Worm (Caenorhabditis elegans) whole organism, late embryonic: Measurements from ENCODE around the gene F40C5.2.

Experiments
- ama-1 ChIP-seq: fragments of 150-350 bp; optimal IDR thresholded peaks from 2 replicates; lab custom pipeline; 2014
- hlh-30 ChIP-seq: sonication (generic microtip); optimal IDR thresholded peaks from 2 replicates; lab custom pipeline; 2017; ENCODE audit warnings: antibody characterized with exemption, missing genetic modification characterization, missing compliant biosample characterization; ENCODE audit not compliant: insufficient read depth
- hlh-8 ChIP-seq: sonication (generic microtip); optimal IDR thresholded peaks from 2 replicates; lab custom pipeline; 2016; ENCODE audit warnings: missing genotype, missing genetic modification characterization, missing compliant biosample characterization
- lin-11 ChIP-seq: fragments of 200-800 bp; sonication (Bioruptor generic); optimal IDR thresholded peaks from 2 replicates; lab custom pipeline; 2018; ENCODE audit warnings: mild to moderate bottlenecking, missing genetic modification characterization, missing compliant biosample characterization
- madf-2 ChIP-seq: sonication (generic microtip); optimal IDR thresholded peaks from 2 replicates; lab custom pipeline; 2017; ENCODE audit warnings: missing genetic modification characterization, missing compliant biosample characterization
- nfya-1 ChIP-seq: sonication (generic microtip); optimal IDR thresholded peaks from 2 replicates; lab custom pipeline; 2017; ENCODE audit warnings: missing genetic modification characterization, mild to moderate bottlenecking, missing compliant biosample characterization, antibody characterized with exemption, moderate library complexity
- pag-3 ChIP-seq: sonication (generic microtip); optimal IDR thresholded peaks from 2 replicates; lab custom pipeline; 2016; ENCODE audit warnings: missing compliant biosample characterization, missing genetic modification characterization, borderline replicate concordance
- pha-2 ChIP-seq: sonication (generic microtip); optimal IDR thresholded peaks from 2 replicates; lab custom pipeline; 2017; ENCODE audit warnings: mild to moderate bottlenecking, missing genetic modification characterization, missing compliant biosample characterization
- pha-4 ChIP-seq: fragments of 150-350 bp; optimal IDR thresholded peaks from 2 replicates; lab custom pipeline; 2018; ENCODE audit warnings: missing biosample characterization, missing genetic modification reagents, missing genetic modification characterization
- pros-1 ChIP-seq: fragments of 150-350 bp; optimal IDR thresholded peaks from 2 replicates; lab custom pipeline; 2014; ENCODE audit warnings: missing biosample characterization, missing genetic modification reagents, missing genetic modification characterization
- rnt-1 ChIP-seq: sonication (generic microtip); optimal IDR thresholded peaks from 2 replicates; lab custom pipeline; 2016; ENCODE audit warnings: missing genetic modification characterization, missing compliant biosample characterization
- zip-5 ChIP-seq: sonication (generic microtip); optimal IDR thresholded peaks from 2 replicates; lab custom pipeline; 2016; ENCODE audit warnings: missing genetic modification characterization, missing compliant biosample characterization

DNA sequence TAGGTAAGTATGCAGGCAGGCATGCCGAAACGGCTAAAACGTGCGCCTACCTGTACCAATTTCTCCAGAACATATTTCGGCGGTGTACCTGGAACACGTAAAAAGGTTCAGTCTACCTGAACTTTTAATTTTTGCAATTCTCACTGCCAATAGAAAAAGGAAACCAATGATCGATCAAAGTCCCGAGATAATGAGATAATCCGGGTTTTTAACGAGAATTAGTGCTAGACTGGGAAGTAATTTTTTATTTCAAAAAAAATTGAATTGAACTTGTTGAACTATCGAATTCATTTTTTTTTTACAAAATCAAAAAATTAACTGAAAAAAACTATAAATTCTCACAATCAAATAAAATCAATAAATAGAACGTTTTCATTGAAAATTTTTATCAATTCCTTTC, 29.8 kb downstream of the F40C5.2 start, which contains the start of gene T22F3.7:
- TF ChIP-seq ama-1 (lab: Kevin White, UChicago): no peak
- no peak for TF ChIP-seq hlh-8 (tag; lab: Kevin White, UChicago)
- TF ChIP-seq rnt-1: no peak
- no peak for TF ChIP-seq pha-2
- TF ChIP-seq hlh-30: no peak
- no peak for TF ChIP-seq lin-11 (tag; lab: Kevin White, UChicago)
- TF ChIP-seq zip-5 (tag; lab: Kevin White, UChicago): no peak
- no peak for TF ChIP-seq pros-1 (tag; lab: Kevin White, UChicago)
- TF ChIP-seq pha-4 (tag; lab: Kevin White, UChicago): no peak
- TF ChIP-seq nfya-1 (tag; lab: Kevin White, UChicago): no peak
- no peak for TF ChIP-seq madf-2 (tag; lab: Kevin White, UChicago)
- TF ChIP-seq pag-3 (tag; lab: Kevin White, UChicago): no peak
